Worm (Caenorhabditis elegans) whole organism, midembryonic: Measurements from ENCODE around the gene T04B2.3.

Experiments used
- T22C8.4 ChIP-seq: fragments of 200-800 bp; sonication (Bioruptor generic); IDR thresholded peaks from 2 replicates; pipeline ENCODE4 v1.3.6; 2022; ENCODE audit warnings: missing genetic modification characterization, missing compliant biosample characterization
- cog-1 ChIP-seq: sonication (generic microtip); optimal IDR thresholded peaks from 2 replicates; lab custom pipeline; 2016; ENCODE audit warnings: missing genetic modification characterization, missing compliant biosample characterization

DNA sequence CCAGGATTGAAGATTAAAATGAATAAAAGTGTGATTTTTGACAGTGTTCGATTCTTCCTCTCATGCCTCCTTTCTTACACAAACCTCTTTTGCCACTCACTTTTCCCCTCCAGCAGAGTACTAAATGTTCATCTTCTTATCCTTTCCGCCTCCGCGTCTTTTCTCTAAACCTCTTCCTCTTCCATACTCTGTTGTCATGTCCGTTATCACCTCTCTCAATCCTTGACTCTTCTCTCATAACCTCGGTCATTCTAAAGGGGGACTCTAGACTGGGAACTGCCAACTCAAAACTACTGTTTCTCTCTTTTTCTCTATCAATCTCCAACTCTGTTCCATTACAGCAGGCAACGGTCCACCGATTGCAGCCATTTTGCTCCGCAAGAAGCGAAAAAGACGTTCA is 1.1 kb downstream of the T04B2.3 start:
- TF ChIP-seq cog-1 (no peak), T22C8.4 (GFP tag; lab: Robert Waterston, UW) (no peak)
